Worm (Caenorhabditis elegans): ENCODE measurements around the gene C25G4.7.
"Not testable (repeated sequence)": the region's sequence is repeated elsewhere in the genome, so short reads cannot be mapped to it uniquely, and the experiment has no call there.

Gene C25G4.7

ce11 chrIV:12501956-12502355, 45.2 kb downstream of the C25G4.7 start, which contains the start of gene sru-18:
Gene sru-18 (plus strand): TSS chrIV:12502256.
- TF ChIP-seq unc-62 (GFP tag; optimal IDR thresholded peaks at IDR 0.05): no peak

- TF ChIP-seq unc-62 (GFP tag; optimal IDR thresholded peaks at IDR 0.05): not testable (repeated sequence)
Observed at ce11 chrIV:12505397-12505796, 48.7 kb downstream of the C25G4.7 start, which contains the start of gene sru-17. Gene sru-17 (plus strand): TSS chrIV:12505697.
